Fruit fly (Drosophila melanogaster) whole organism, wandering third instar larva: Measurements from ENCODE around the gene amon.

Experiments used
- Abd-B ChIP-seq: fragments of >200 bp; optimal IDR thresholded peaks from 2 replicates; lab custom pipeline; 2017; ENCODE audit warnings: missing biosample characterization, missing genetic modification characterization
- CG32264 ChIP-seq: fragments of 200-800 bp; sonication (Bioruptor generic); optimal IDR thresholded peaks from 2 replicates; lab custom pipeline; 2016; ENCODE audit warnings: missing biosample characterization, missing genetic modification characterization
- CG9705 ChIP-seq: fragments of 200-800 bp; sonication (Bioruptor generic); optimal IDR thresholded peaks from 2 replicates; lab custom pipeline; 2018; ENCODE audit warnings: missing biosample characterization, mild to moderate bottlenecking, missing genetic modification characterization
- CrebA ChIP-seq: fragments of 200-800 bp; sonication (Bioruptor generic); optimal IDR thresholded peaks from 2 replicates; lab custom pipeline; 2016; ENCODE audit warnings: missing biosample characterization, mild to moderate bottlenecking, missing genetic modification characterization, borderline replicate concordance
- Dfd ChIP-seq: fragments of >200 bp; optimal IDR thresholded peaks from 2 replicates; lab custom pipeline; 2017; ENCODE audit warnings: missing biosample characterization, missing genetic modification characterization
- Dif ChIP-seq: fragments of 200-275, 200-300 bp; sonication (Bioruptor generic); optimal IDR thresholded peaks from 2 replicates; lab custom pipeline; 2018; ENCODE audit warnings: missing biosample characterization, missing genetic modification characterization; ENCODE audit not compliant: partially characterized antibody
- GATAd ChIP-seq: sonication (Bioruptor generic); optimal IDR thresholded peaks from 2 replicates; lab custom pipeline; 2016; ENCODE audit warnings: missing biosample characterization, missing genetic modification characterization
- HLH106 ChIP-seq: fragments of 200-800 bp; optimal IDR thresholded peaks from 3 replicates; lab custom pipeline; 2019; ENCODE audit warnings: missing biosample characterization, mild to moderate bottlenecking, missing genetic modification characterization, moderate library complexity
- Hnf4 ChIP-seq: fragments of 200-800 bp; sonication (Bioruptor generic); optimal IDR thresholded peaks from 2 replicates; lab custom pipeline; 2016; ENCODE audit warnings: missing biosample characterization, mild to moderate bottlenecking, missing genetic modification characterization
- Hr78 ChIP-seq: fragments of >200 bp; optimal IDR thresholded peaks from 2 replicates; lab custom pipeline; 2017; ENCODE audit warnings: missing biosample characterization, missing genetic modification characterization
- Hr83 ChIP-seq: fragments of 200-300 bp; sonication (Bioruptor generic); optimal IDR thresholded peaks from 2 replicates; lab custom pipeline; 2016; ENCODE audit warnings: missing biosample characterization, mild to moderate bottlenecking, missing genetic modification characterization, moderate library complexity; ENCODE audit not compliant: poor library complexity, severe bottlenecking
- Jra ChIP-seq: sonication (Bioruptor generic); optimal IDR thresholded peaks from 2 replicates; lab custom pipeline; 2016; ENCODE audit warnings: missing biosample characterization, missing genetic modification characterization
- Mio ChIP-seq: sonication (Bioruptor generic); optimal IDR thresholded peaks from 2 replicates; lab custom pipeline; 2016; ENCODE audit warnings: missing biosample characterization, missing genetic modification characterization
- Myc ChIP-seq: fragments of >200 bp; optimal IDR thresholded peaks from 2 replicates; lab custom pipeline; 2017
- N ChIP-seq: fragments of >200 bp; optimal IDR thresholded peaks from 2 replicates; lab custom pipeline; 2018; ENCODE audit warnings: missing biosample characterization, missing external identifiers, missing genetic modification characterization
- OdsH ChIP-seq: fragments of 200-800 bp; sonication (Bioruptor generic); optimal IDR thresholded peaks from 2 replicates; lab custom pipeline; 2016; ENCODE audit warnings: missing biosample characterization, mild to moderate bottlenecking, missing genetic modification characterization
- Rel ChIP-seq, 2 experiments: fragments of 200-800 bp; sonication (Bioruptor generic) in 1 of 2; optimal IDR thresholded peaks; 2 replicates in 1 of 2; 3 replicates in 1 of 2; lab custom pipeline; 2016 to 2019; ENCODE audit warnings: mild to moderate bottlenecking in 2 of 2, missing biosample characterization in 2 of 2, missing genetic modification characterization in 2 of 2, moderate library complexity in 1 of 2
- Sp1 ChIP-seq: fragments of 200-800 bp; sonication (Bioruptor generic); optimal IDR thresholded peaks from 3 replicates; lab custom pipeline; 2019; ENCODE audit warnings: missing biosample characterization, mild to moderate bottlenecking, missing genetic modification characterization, moderate library complexity
- Vsx2 ChIP-seq: fragments of 200-300, 225-300 bp; sonication (Bioruptor generic); optimal IDR thresholded peaks from 2 replicates; lab custom pipeline; 2018; ENCODE audit warnings: missing biosample characterization, missing genetic modification characterization; ENCODE audit not compliant: partially characterized antibody
- br ChIP-seq: fragments of 200-800 bp; sonication (Bioruptor generic); optimal IDR thresholded peaks from 2 replicates; lab custom pipeline; 2016; ENCODE audit warnings: missing biosample characterization, missing genetic modification characterization
- brk ChIP-seq: fragments of 200-800 bp; sonication (Bioruptor generic); optimal IDR thresholded peaks from 2 replicates; lab custom pipeline; 2016; ENCODE audit warnings: missing biosample characterization, mild to moderate bottlenecking, missing genetic modification characterization
- dl ChIP-seq, 2 experiments: fragments of 175-275, 200-275 bp in 1 of 2; fragments of 200-275 bp in 1 of 2; sonication (Bioruptor generic); optimal IDR thresholded peaks; lab custom pipeline; 2018; ENCODE audit warnings: mild to moderate bottlenecking in 2 of 2, missing biosample characterization in 2 of 2, missing genetic modification characterization in 2 of 2, moderate library complexity in 2 of 2; ENCODE audit not compliant: partially characterized antibody in 2 of 2, insufficient read depth in 1 of 2
- dmrt93B ChIP-seq: fragments of 200-800 bp; sonication (Bioruptor generic); optimal IDR thresholded peaks from 2 replicates; lab custom pipeline; 2018; ENCODE audit warnings: missing biosample characterization, mild to moderate bottlenecking, missing genetic modification characterization
- dsf ChIP-seq: sonication (Bioruptor generic); optimal IDR thresholded peaks from 2 replicates; lab custom pipeline; 2016; ENCODE audit warnings: missing biosample characterization, missing genetic modification characterization, borderline replicate concordance
- ey ChIP-seq: fragments of 200-800 bp; sonication (Bioruptor generic); optimal IDR thresholded peaks from 2 replicates; lab custom pipeline; 2016; ENCODE audit warnings: missing biosample characterization, missing genetic modification characterization
- foxo ChIP-seq, 2 experiments: fragments of 200-800 bp; sonication (Bioruptor generic); optimal IDR thresholded peaks; 2 replicates in 1 of 2; 3 replicates in 1 of 2; lab custom pipeline; 2016 to 2017; ENCODE audit warnings: missing biosample characterization in 2 of 2, missing genetic modification characterization in 2 of 2
- fru ChIP-seq: fragments of 200-800 bp; sonication (Bioruptor generic); optimal IDR thresholded peaks from 3 replicates; lab custom pipeline; 2016; ENCODE audit warnings: missing biosample characterization, mild to moderate bottlenecking, missing genetic modification characterization
- h ChIP-seq: fragments of 200-800 bp; sonication (Bioruptor generic); optimal IDR thresholded peaks from 3 replicates; lab custom pipeline; 2016; ENCODE audit warnings: missing biosample characterization, mild to moderate bottlenecking, missing genetic modification characterization
- jim ChIP-seq: fragments of 175-275, 200-325 bp; sonication (Bioruptor generic); optimal IDR thresholded peaks from 2 replicates; lab custom pipeline; 2016; ENCODE audit warnings: missing biosample characterization, mild to moderate bottlenecking, missing genetic modification characterization
- lola ChIP-seq: fragments of >200 bp; optimal IDR thresholded peaks from 2 replicates; lab custom pipeline; 2017; ENCODE audit warnings: missing biosample characterization, missing genetic modification characterization
- pan ChIP-seq: fragments of >200 bp; optimal IDR thresholded peaks from 2 replicates; lab custom pipeline; 2017
- psq ChIP-seq: fragments of 200-800 bp; sonication (Bioruptor generic); optimal IDR thresholded peaks from 3 replicates; lab custom pipeline; 2017; ENCODE audit warnings: missing biosample characterization, mild to moderate bottlenecking, missing genetic modification characterization, moderate library complexity
- rgr ChIP-seq: fragments of 200-800 bp; sonication (Bioruptor generic); optimal IDR thresholded peaks from 3 replicates; lab custom pipeline; 2016; ENCODE audit warnings: missing biosample characterization, mild to moderate bottlenecking, missing genetic modification characterization
- sage ChIP-seq: fragments of 200-800 bp; sonication (Bioruptor generic); optimal IDR thresholded peaks from 2 replicates; lab custom pipeline; 2016; ENCODE audit warnings: missing biosample characterization, mild to moderate bottlenecking, missing genetic modification characterization
- sv ChIP-seq: fragments of 200-800 bp; sonication (Bioruptor generic); optimal IDR thresholded peaks from 3 replicates; lab custom pipeline; 2016; ENCODE audit warnings: missing biosample characterization, missing genetic modification characterization
- tai ChIP-seq: sonication (Bioruptor generic); optimal IDR thresholded peaks from 2 replicates; lab custom pipeline; 2016; ENCODE audit warnings: missing biosample characterization, missing genetic modification characterization
- usp ChIP-seq: fragments of >200 bp; optimal IDR thresholded peaks from 2 replicates; lab custom pipeline; 2017; ENCODE audit warnings: missing biosample characterization, missing genetic modification characterization
- woc ChIP-seq: sonication (Bioruptor generic); optimal IDR thresholded peaks from 2 replicates; lab custom pipeline; 2016; ENCODE audit warnings: missing biosample characterization, mild to moderate bottlenecking, missing genetic modification characterization

amon gene

dm6 chr3R:26714109-26714576, at the start of gene amon:
amon (minus strand) TSS chr3R:26714159.
- peak; percentile 80 for TF ChIP-seq GATAd (GFP tag; lab: Kevin White, UChicago)
- peak; percentile 47 to 97 for TF ChIP-seq foxo (GFP tag; optimal IDR thresholded peaks at IDR 0.05; lab: Kevin White, UChicago)
- no peak for TF ChIP-seq jim (GFP tag; lab: Kevin White, UChicago)
- peak; percentile 62 for TF ChIP-seq Rel (GFP tag; optimal IDR thresholded peaks at IDR 0.05; lab: Kevin White, UChicago)
- TF ChIP-seq Rel (tag; optimal IDR thresholded peaks at IDR 0.05; lab: Kevin White, UChicago): peak; percentile 80
- TF ChIP-seq dl (GFP tag; optimal IDR thresholded peaks at IDR 0.05; lab: Kevin White, UChicago; ENCODE audit: insufficient read depth in 1 of 2, partially characterized antibody in 2 of 2): no peak
- TF ChIP-seq woc (GFP tag; lab: Kevin White, UChicago): peak; percentile 72
- peak; percentile 93 for TF ChIP-seq OdsH (GFP tag; lab: Kevin White, UChicago)
- TF ChIP-seq Hnf4 (GFP tag; lab: Kevin White, UChicago): no peak
- TF ChIP-seq CG32264: peak; percentile 81
- no peak for TF ChIP-seq brk
- TF ChIP-seq Mio: peak; percentile 75
- no peak for TF ChIP-seq pan (lab: Kevin White, UChicago)
- TF ChIP-seq sage (GFP tag; lab: Kevin White, UChicago): peak; percentile 73
- TF ChIP-seq ey (GFP tag; lab: Kevin White, UChicago): peak; percentile 96
- TF ChIP-seq sv (GFP tag; lab: Kevin White, UChicago): peak; percentile 98
- peak; percentile 88 for TF ChIP-seq psq (GFP tag; lab: Kevin White, UChicago)
- peak; percentile 96 for TF ChIP-seq fru (GFP tag; lab: Kevin White, UChicago)
- TF ChIP-seq dmrt93B (GFP tag; lab: Kevin White, UChicago): peak; percentile 94
- no peak for TF ChIP-seq CrebA (GFP tag; lab: Kevin White, UChicago)
- no peak for TF ChIP-seq Hr78
- no peak for TF ChIP-seq Dif (GFP tag; lab: Kevin White, UChicago)
- peak; percentile 95 for TF ChIP-seq rgr
- peak; percentile 48 for TF ChIP-seq dsf (GFP tag; lab: Kevin White, UChicago)
- peak; percentile 89 for TF ChIP-seq CG9705 (GFP tag; lab: Kevin White, UChicago)
- peak; percentile 92 for TF ChIP-seq Sp1 (GFP tag; lab: Kevin White, UChicago)
- no peak for TF ChIP-seq usp
- TF ChIP-seq Vsx2 (GFP tag; lab: Kevin White, UChicago): no peak
- no peak for TF ChIP-seq Myc (lab: Kevin White, UChicago)
- TF ChIP-seq Abd-B (GFP tag; lab: Kevin White, UChicago): no peak
- no peak for TF ChIP-seq Dfd
- no peak for TF ChIP-seq tai (GFP tag; lab: Kevin White, UChicago)
- no peak for TF ChIP-seq Hr83 (GFP tag; lab: Kevin White, UChicago)
- no peak for TF ChIP-seq Jra (GFP tag; lab: Kevin White, UChicago)
- TF ChIP-seq h (GFP tag; lab: Kevin White, UChicago): peak; percentile 96
- TF ChIP-seq br (GFP tag; lab: Kevin White, UChicago): peak; percentile 95
- peak; percentile 95 for TF ChIP-seq HLH106 (tag; lab: Kevin White, UChicago)
- TF ChIP-seq lola: no peak
- no peak for TF ChIP-seq N (GFP tag; lab: Kevin White, UChicago)

dm6 chr3R:26761695-26762094, 47.7 kb upstream of the amon start:
- TF ChIP-seq CG9705 (GFP tag; lab: Kevin White, UChicago) (no peak), Dfd (peak; percentile 97)
- TF ChIP-seq, all 38 proteins: peak for 1

DNA sequence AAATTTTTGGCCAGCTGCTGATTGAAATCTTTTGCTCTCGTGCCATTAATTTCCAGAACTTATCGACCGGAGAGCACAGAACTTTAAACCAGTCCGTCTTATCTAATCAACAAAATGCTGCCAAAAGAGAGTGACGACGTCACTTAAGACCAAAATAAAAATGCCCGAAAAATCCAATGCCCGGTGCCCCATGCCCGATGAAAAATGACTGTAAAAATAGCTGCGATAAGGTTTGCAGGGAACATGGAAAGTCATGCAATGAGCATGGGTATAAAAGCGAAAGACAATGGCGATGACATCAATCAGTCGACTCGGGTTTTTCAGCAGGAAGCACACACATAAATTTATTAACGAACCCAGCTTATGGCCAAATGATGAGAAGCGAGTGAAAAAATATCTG, 23.4 kb upstream of the amon start, which contains the start of gene CG14247:
Gene CG14247, plus strand, starts transcription at position 301 of the 400 bp plus-strand sequence.
- TF ChIP-seq jim (GFP tag; lab: Kevin White, UChicago) (no peak), sv (GFP tag; lab: Kevin White, UChicago) (no peak), fru (GFP tag; lab: Kevin White, UChicago) (no peak), h (GFP tag; lab: Kevin White, UChicago) (no peak), dl (GFP tag; optimal IDR thresholded peaks at IDR 0.05; lab: Kevin White, UChicago; ENCODE audit: insufficient read depth in 1 of 2, partially characterized antibody in 2 of 2) (no peak), psq (GFP tag; lab: Kevin White, UChicago) (no peak), Abd-B (GFP tag; lab: Kevin White, UChicago) (no peak), ey (GFP tag; lab: Kevin White, UChicago) (no peak), CG9705 (GFP tag; lab: Kevin White, UChicago) (no peak), OdsH (GFP tag; lab: Kevin White, UChicago) (no peak), pan (lab: Kevin White, UChicago) (no peak), GATAd (GFP tag; lab: Kevin White, UChicago) (no peak), N (GFP tag; lab: Kevin White, UChicago) (no peak)
